Worm (Caenorhabditis elegans) whole organism, L1 larva: Measurements from ENCODE around the gene sqst-4.
"Not testable (repeated sequence)": the region's sequence is repeated elsewhere in the genome, so short reads cannot be mapped to it uniquely, and the experiment has no call there.

Experiments
- aha-1 ChIP-seq: fragments of 150-350 bp; optimal IDR thresholded peaks from 2 replicates; lab custom pipeline; 2014; ENCODE audit warnings: missing biosample characterization, missing genetic modification characterization
- ama-1 ChIP-seq: fragments of 150-350 bp; optimal IDR thresholded peaks from 2 replicates; lab custom pipeline; 2014
- blmp-1 ChIP-seq: fragments of 150-350 bp; optimal IDR thresholded peaks from 2 replicates; lab custom pipeline; 2014; ENCODE audit warnings: missing biosample characterization, missing genetic modification characterization
- ets-5 ChIP-seq: fragments of 200-800 bp; sonication (Bioruptor generic); IDR thresholded peaks from 2 replicates; pipeline ENCODE4 v1.3.6; 2022; ENCODE audit warnings: missing genetic modification characterization, missing compliant biosample characterization
- fos-1 ChIP-seq: fragments of 150-350 bp; optimal IDR thresholded peaks from 2 replicates; lab custom pipeline; 2014; ENCODE audit warnings: missing biosample characterization, missing genetic modification characterization
- grh-1 ChIP-seq: fragments of 200-800 bp; sonication (Bioruptor generic); IDR thresholded peaks from 2 replicates; pipeline ENCODE4 v1.3.6; 2022; ENCODE audit warnings: missing genetic modification reagents, missing genetic modification characterization, missing compliant biosample characterization
- lin-14 ChIP-seq: fragments of 200-800 bp; sonication (Bioruptor generic); optimal IDR thresholded peaks from 2 replicates; lab custom pipeline; 2018; ENCODE audit warnings: mild to moderate bottlenecking, missing genetic modification characterization, moderate library complexity, missing compliant biosample characterization
- nhr-12 ChIP-seq: sonication (generic microtip); optimal IDR thresholded peaks from 2 replicates; lab custom pipeline; 2017; ENCODE audit warnings: missing biosample characterization, missing genetic modification characterization
- tbx-2 ChIP-seq: sonication (generic microtip); optimal IDR thresholded peaks from 2 replicates; lab custom pipeline; 2016; ENCODE audit warnings: missing genetic modification characterization, missing compliant biosample characterization

- not testable (repeated sequence) for TF ChIP-seq ets-5 (GFP tag; lab: Robert Waterston, UW); fos-1 (tag; lab: Kevin White, UChicago); blmp-1; ama-1 (lab: Kevin White, UChicago); nhr-12; grh-1; tbx-2; lin-14 (GFP tag; lab: Kevin White, UChicago); aha-1 (tag; lab: Kevin White, UChicago)
Observed at ce11 chrV:16515140-16515539, 26.9 kb downstream of the sqst-4 start, which contains the start of gene F36D3.5.
